Worm (Caenorhabditis elegans) whole organism, L3 larva: ENCODE results near the gene R05H10.1.

Source experiments
- R02D3.7 ChIP-seq: fragments of 150-350 bp; optimal IDR thresholded peaks from 2 replicates; lab custom pipeline; 2014; ENCODE audit warnings: missing biosample characterization, missing genetic modification characterization
- ZK546.5 ChIP-seq: sonication (generic microtip); optimal IDR thresholded peaks from 2 replicates; lab custom pipeline; 2017; ENCODE audit warnings: missing biosample characterization, missing genetic modification characterization
- aly-2 ChIP-seq: fragments of 150-350 bp; optimal IDR thresholded peaks from 2 replicates; lab custom pipeline; 2014; ENCODE audit warnings: missing biosample characterization, missing genetic modification characterization
- ama-1 ChIP-seq: fragments of 150-350 bp; optimal IDR thresholded peaks from 2 replicates; lab custom pipeline; 2018
- ceh-28 ChIP-seq: fragments of 150-350 bp; optimal IDR thresholded peaks from 2 replicates; lab custom pipeline; 2014; ENCODE audit warnings: missing biosample characterization, missing genetic modification reagents, missing genetic modification characterization
- ceh-82 ChIP-seq: fragments of 150-350 bp; optimal IDR thresholded peaks from 2 replicates; lab custom pipeline; 2014; ENCODE audit warnings: missing biosample characterization, missing genetic modification characterization
- ceh-9 ChIP-seq: sonication (generic microtip); optimal IDR thresholded peaks from 2 replicates; lab custom pipeline; 2018; ENCODE audit warnings: missing biosample characterization, missing genetic modification characterization
- daf-12 ChIP-seq: fragments of 150-350 bp; optimal IDR thresholded peaks from 2 replicates; lab custom pipeline; 2014; ENCODE audit warnings: missing biosample characterization, missing genetic modification reagents, missing genetic modification characterization
- egl-5 ChIP-seq: fragments of 150-350 bp; optimal IDR thresholded peaks from 2 replicates; lab custom pipeline; 2017; ENCODE audit warnings: missing biosample characterization, missing genetic modification reagents, missing genetic modification characterization, inconsistent platforms
- fkh-2 ChIP-seq: fragments of 150-350 bp; optimal IDR thresholded peaks from 2 replicates; lab custom pipeline; 2014; ENCODE audit warnings: missing biosample characterization, missing genetic modification reagents, missing genetic modification characterization
- fos-1 ChIP-seq: fragments of 150-350 bp; optimal IDR thresholded peaks from 2 replicates; lab custom pipeline; 2014; ENCODE audit warnings: missing biosample characterization, missing genetic modification characterization
- hmg-11 ChIP-seq: sonication (generic microtip); optimal IDR thresholded peaks from 2 replicates; lab custom pipeline; 2016; ENCODE audit warnings: missing genetic modification characterization, missing compliant biosample characterization
- lin-15B ChIP-seq: fragments of 150-350 bp; optimal IDR thresholded peaks from 2 replicates; lab custom pipeline; 2014; ENCODE audit warnings: missing biosample characterization, missing genetic modification characterization
- lin-39 ChIP-seq: fragments of 150-350 bp; optimal IDR thresholded peaks from 2 replicates; lab custom pipeline; 2018; ENCODE audit warnings: missing biosample characterization, missing genetic modification reagents, missing genetic modification characterization
- mdl-1 ChIP-seq: fragments of 150-350 bp; optimal IDR thresholded peaks from 2 replicates; lab custom pipeline; 2014; ENCODE audit warnings: missing biosample characterization, missing genetic modification characterization
- mml-1 ChIP-seq: fragments of 150-350 bp; sonication (generic microtip); optimal IDR thresholded peaks from 3 replicates; lab custom pipeline; 2014; ENCODE audit warnings: missing biosample characterization, missing genetic modification characterization
- nfya-1 ChIP-seq: sonication (generic microtip); optimal IDR thresholded peaks from 2 replicates; lab custom pipeline; 2017; ENCODE audit warnings: missing genetic modification characterization, mild to moderate bottlenecking, missing compliant biosample characterization, antibody characterized with exemption, moderate library complexity; ENCODE audit not compliant: insufficient read depth
- nhr-11 ChIP-seq: fragments of 150-350 bp; optimal IDR thresholded peaks from 2 replicates; lab custom pipeline; 2014; ENCODE audit warnings: missing biosample characterization, missing genetic modification characterization
- nhr-12 ChIP-seq: fragments of 150-350 bp; optimal IDR thresholded peaks from 2 replicates; lab custom pipeline; 2014; ENCODE audit warnings: missing biosample characterization, missing genetic modification characterization
- nhr-23 ChIP-seq: fragments of 150-350 bp; optimal IDR thresholded peaks from 2 replicates; lab custom pipeline; 2014; ENCODE audit warnings: missing biosample characterization, missing genetic modification reagents, missing genetic modification characterization
- nhr-237 ChIP-seq: fragments of 150-350 bp; optimal IDR thresholded peaks from 2 replicates; lab custom pipeline; 2014; ENCODE audit warnings: missing biosample characterization, missing genetic modification characterization
- nhr-28 ChIP-seq: fragments of 150-350 bp; optimal IDR thresholded peaks from 2 replicates; lab custom pipeline; 2014; ENCODE audit warnings: missing biosample characterization, missing genetic modification characterization
- nhr-43 ChIP-seq: sonication (generic microtip); optimal IDR thresholded peaks from 2 replicates; lab custom pipeline; 2016; ENCODE audit warnings: mild to moderate bottlenecking, missing genetic modification characterization, missing compliant biosample characterization; ENCODE audit not compliant: poor library complexity, severe bottlenecking
- pha-4 ChIP-seq: fragments of 150-350 bp; optimal IDR thresholded peaks from 2 replicates; lab custom pipeline; 2014; ENCODE audit warnings: missing biosample characterization, missing genetic modification reagents, missing genetic modification characterization
- skn-1 ChIP-seq: fragments of 150-350 bp; optimal IDR thresholded peaks from 2 replicates; lab custom pipeline; 2014; ENCODE audit warnings: missing biosample characterization, missing genetic modification characterization
- snpc-4 ChIP-seq: fragments of 150-350 bp; optimal IDR thresholded peaks from 2 replicates; lab custom pipeline; 2014; ENCODE audit warnings: missing biosample characterization, missing genetic modification characterization
- unc-62 ChIP-seq: fragments of 150-350 bp; sonication (generic microtip); optimal IDR thresholded peaks from 4 replicates; lab custom pipeline; 2014; ENCODE audit warnings: missing biosample characterization, missing genetic modification reagents, missing genetic modification characterization
- zag-1 ChIP-seq: fragments of 150-350 bp; optimal IDR thresholded peaks from 2 replicates; lab custom pipeline; 2014; ENCODE audit warnings: missing biosample characterization, missing genetic modification characterization
- ztf-11 ChIP-seq: fragments of 150-350 bp; optimal IDR thresholded peaks from 2 replicates; lab custom pipeline; 2014; ENCODE audit warnings: missing biosample characterization, missing genetic modification characterization

The R05H10.1 gene

DNA sequence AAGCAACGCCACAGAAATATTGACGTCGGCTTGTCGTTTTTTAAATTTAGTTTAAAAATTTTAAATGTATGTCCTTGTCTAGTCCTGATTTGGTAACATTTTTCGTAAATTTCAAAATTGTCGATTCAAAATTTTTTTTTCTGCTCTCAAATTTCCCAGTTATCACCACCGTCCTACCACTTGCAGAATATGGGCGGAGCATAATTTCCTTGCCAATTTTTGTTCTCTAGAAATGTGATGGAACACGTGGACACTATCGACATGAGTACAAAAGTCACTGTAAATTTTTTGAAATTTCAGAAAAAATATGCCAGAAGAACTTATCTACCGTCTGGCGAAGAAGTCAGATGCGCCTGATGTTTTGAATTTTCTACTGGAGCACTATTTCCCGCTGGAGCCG lies 3.6 kb downstream of the R05H10.1 start, which contains the start of gene R05H10.7:
Gene R05H10.7 (plus strand): TSS at position 301 of the 400 bp plus-strand sequence.
- TF ChIP-seq fos-1 (no peak), lin-15B (tag; lab: Kevin White, UChicago) (no peak), pha-4 (tag; lab: Kevin White, UChicago) (no peak), ZK546.5 (tag; lab: Kevin White, UChicago) (no peak), ztf-11 (no peak), R02D3.7 (tag; lab: Kevin White, UChicago) (no peak), mdl-1 (no peak), nhr-28 (tag; lab: Kevin White, UChicago) (no peak), snpc-4 (tag; lab: Kevin White, UChicago) (no peak), daf-12 (tag; lab: Kevin White, UChicago) (no peak), hmg-11 (tag; lab: Kevin White, UChicago) (no peak)

DNA sequence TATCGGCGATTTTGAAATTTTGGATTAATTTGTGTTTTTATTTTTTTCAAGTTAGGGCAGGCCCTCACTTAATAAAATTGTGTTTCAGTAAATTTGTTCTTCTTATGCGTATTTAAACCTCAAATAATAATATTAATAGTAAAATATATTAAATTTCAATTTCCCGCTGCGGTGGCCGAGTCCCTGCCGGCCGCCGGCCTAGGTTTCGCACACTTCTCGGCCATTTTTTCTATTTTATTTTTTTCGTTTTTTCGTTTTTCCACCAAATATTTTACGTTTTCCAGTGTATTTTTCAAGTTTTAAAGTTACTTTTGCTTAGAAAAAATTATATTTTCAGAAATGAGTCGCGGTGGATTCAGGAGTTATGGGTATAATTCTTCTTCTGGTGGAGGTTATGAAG lies 5.3 kb downstream of the R05H10.1 start, which contains the start of gene rbm-28:
Gene rbm-28 (plus strand): TSS at position 338 of the 400 bp plus-strand sequence.
- TF ChIP-seq nfya-1 (tag; lab: Kevin White, UChicago) = peak; percentile 31
- TF ChIP-seq lin-15B (tag; lab: Kevin White, UChicago) = peak; percentile 54
- no peak for TF ChIP-seq ztf-11
- TF ChIP-seq nhr-23 (tag; lab: Kevin White, UChicago) = peak; percentile 47
- peak; percentile 40 for TF ChIP-seq hmg-11 (tag; lab: Kevin White, UChicago)
- TF ChIP-seq mml-1 (tag; lab: Kevin White, UChicago) = no peak
- TF ChIP-seq snpc-4 (tag; lab: Kevin White, UChicago) = peak; percentile 35
- TF ChIP-seq fos-1 = no peak
- TF ChIP-seq, all 47 proteins: peak for 5

DNA sequence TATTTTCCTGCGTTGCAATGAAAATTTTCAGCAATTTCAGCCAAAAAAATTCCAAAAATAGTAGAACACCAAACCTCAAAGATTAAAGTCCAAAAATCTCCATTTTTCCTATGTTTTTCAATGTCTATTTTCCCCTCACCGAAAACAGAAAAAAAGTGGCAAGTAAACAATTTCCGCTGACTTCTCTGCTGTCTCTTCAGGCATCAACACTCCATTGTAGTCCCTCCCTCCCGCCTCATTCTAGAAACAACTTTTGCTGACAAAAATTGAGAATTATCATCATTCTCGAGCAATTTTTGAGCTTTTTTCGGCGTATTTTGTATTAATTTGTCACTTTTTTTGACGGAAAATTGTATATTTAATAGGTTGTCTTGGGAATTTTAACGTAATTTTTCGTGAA lies 13.5 kb downstream of the R05H10.1 start:
- TF ChIP-seq skn-1 (tag; lab: Kevin White, UChicago) = peak; percentile 49

DNA sequence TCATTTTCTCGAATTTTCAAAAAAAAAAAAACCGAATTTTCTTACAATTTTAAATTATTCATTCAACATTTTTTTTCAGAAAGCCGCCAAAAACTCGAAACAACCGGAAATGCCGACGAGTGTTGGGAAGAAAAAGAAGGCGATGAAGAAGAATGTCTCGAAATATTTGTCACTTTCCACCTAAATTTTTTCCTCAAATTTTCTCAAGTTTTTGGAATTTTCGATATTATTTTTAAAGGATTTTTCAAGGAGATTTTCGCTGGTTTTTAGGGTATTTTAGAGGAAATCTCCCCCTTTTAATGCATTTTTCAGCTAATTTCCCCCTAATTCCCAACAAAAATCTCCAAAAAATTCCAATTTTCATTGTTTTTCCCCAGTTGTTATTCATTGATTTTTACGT lies 14.5 kb downstream of the R05H10.1 start:
- TF ChIP-seq ceh-9 (no peak), ceh-82 (tag; lab: Kevin White, UChicago) (no peak)

DNA sequence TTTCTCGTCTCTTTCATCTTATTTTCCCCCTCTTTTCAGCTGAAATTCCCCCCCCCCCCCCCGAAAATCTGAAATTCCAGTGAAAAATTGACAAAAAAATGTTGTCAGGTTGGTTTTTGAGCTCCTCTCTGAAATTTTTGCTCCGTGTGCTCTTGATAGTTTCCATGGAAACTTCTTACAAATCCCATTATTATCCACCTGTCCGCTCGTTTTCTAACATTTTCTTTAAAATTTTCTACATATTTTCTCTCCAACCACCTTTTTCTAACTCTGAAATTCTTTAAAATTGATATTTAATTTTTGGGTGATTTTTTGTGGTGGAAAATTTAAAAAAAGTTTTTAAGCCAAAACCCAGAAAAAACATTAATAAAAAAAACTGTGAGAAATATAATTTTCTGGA lies 15.1 kb downstream of the R05H10.1 start, which contains the start of gene gpx-2:
Gene gpx-2 (plus strand): TSS at position 99 of the 400 bp plus-strand sequence.
- TF ChIP-seq ztf-11 = no peak
- TF ChIP-seq ama-1 = peak; percentile 83

DNA sequence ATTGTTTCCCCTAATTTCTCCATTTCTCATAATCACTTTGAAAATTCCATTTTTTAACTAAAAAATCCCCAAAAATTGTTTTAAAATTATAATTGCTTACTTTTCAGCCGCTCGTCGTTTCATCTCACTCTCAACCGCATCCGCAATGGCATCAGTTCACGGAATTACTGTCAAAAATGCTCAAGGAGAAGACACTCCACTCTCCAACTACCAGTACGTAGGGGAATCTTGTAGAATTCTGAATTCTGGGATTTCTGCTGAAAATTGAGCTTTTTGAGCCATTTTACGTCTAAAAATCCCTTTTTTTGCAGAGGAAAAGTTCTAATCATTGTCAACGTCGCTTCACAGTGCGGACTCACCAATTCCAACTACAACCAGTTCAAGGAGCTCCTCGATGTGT lies 15.9 kb downstream of the R05H10.1 start:
- TF ChIP-seq ceh-82 (tag; lab: Kevin White, UChicago) (no peak), aly-2 (tag; lab: Kevin White, UChicago) (no peak), R02D3.7 (tag; lab: Kevin White, UChicago) (no peak), nhr-237 (tag; lab: Kevin White, UChicago) (no peak), nhr-43 (tag; lab: Kevin White, UChicago) (no peak), fkh-2 (tag; lab: Kevin White, UChicago) (no peak), nhr-12 (tag; lab: Kevin White, UChicago) (no peak), nhr-28 (tag; lab: Kevin White, UChicago) (no peak), nhr-11 (tag; lab: Kevin White, UChicago) (no peak)
- TF ChIP-seq, all 47 proteins: peak for 0

DNA sequence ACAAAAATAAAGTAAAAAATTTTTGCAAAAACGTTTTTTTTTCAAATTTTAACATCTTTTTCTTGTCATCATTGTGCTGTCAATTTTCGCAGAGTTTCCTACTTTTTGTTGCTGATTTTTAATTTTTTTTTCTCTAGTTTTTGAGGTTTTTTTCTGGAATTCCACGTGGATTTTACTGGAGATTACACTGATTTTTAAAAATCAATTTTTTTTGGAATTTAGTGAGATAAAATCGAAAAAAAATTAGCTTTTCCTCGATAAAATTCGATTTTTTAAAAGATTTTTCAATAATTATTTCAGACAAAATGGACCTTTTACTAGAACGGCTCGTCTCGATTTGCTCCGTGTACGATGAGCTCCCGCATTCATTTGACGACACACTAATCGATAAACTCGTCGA lies 18.0 kb downstream of the R05H10.1 start, which contains the start of gene R05H10.3:
Gene R05H10.3 (plus strand): TSS at position 301 of the 400 bp plus-strand sequence.
- TF ChIP-seq ama-1 = peak; percentile 3
- TF ChIP-seq egl-5 (tag; lab: Kevin White, UChicago) = no peak
- TF ChIP-seq snpc-4 (tag; lab: Kevin White, UChicago) = no peak

DNA sequence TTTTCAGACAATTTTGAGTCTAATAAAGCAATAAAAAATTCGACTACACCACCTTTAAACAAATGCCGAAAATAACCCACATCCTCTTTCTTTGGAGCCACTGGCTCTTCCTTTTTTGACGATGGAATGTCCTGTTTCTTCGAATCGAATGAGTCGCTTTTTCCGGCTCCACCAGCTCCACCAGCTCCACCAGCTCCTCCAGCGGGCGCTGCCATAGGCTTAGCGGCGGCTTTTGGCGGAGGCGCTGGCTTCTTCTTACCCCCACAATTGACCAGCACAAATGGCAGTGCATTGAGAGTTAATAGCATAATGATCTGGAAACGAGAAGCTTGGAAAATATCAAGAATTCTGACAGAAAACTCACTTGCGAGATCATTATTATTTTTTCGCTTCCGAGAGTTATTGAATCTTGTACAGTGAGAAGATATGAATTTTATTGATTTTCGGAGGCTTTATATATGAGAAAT lies 25.2 kb downstream of the R05H10.1 start, which contains the start of gene Y53F4A.2:
Gene Y53F4A.2 (minus strand): TSS at position 417 of the 467 bp plus-strand sequence.
- TF ChIP-seq R02D3.7 (tag; lab: Kevin White, UChicago) (no peak), lin-39 (tag; lab: Kevin White, UChicago) (no peak), mdl-1 (no peak), zag-1 (tag; lab: Kevin White, UChicago) (no peak), lin-15B (tag; lab: Kevin White, UChicago) (no peak), nhr-12 (tag; lab: Kevin White, UChicago) (no peak), ceh-28 (tag; lab: Kevin White, UChicago) (no peak), ceh-9 (no peak), snpc-4 (tag; lab: Kevin White, UChicago) (no peak), ceh-82 (tag; lab: Kevin White, UChicago) (no peak), unc-62 (no peak), mml-1 (tag; lab: Kevin White, UChicago) (no peak), fos-1 (no peak)
- TF ChIP-seq, all 47 proteins: peak for 0
